Fruit fly (Drosophila melanogaster): Measurements from ENCODE around the gene Rrp46.

The Rrp46 gene

dm6 chr3R:10415923-10416322, 2.8 kb downstream of the Rrp46 start, which contains the start of gene CG6345 (continued):
- TF ChIP-seq CG10631 (GFP tag; optimal IDR thresholded peaks at IDR 0.05) = no peak
- peak; percentile 74 for TF ChIP-seq topi (GFP tag; optimal IDR thresholded peaks at IDR 0.05)
- no peak for TF ChIP-seq vri (GFP tag; optimal IDR thresholded peaks at IDR 0.05)
- TF ChIP-seq eg (GFP tag; IDR thresholded peaks at IDR 0.05) = peak; percentile 49; the same call in 1 of the 3 replicates
- TF ChIP-seq svp (GFP tag) = peak; percentile 78
- TF ChIP-seq CG7368 (GFP tag; optimal IDR thresholded peaks at IDR 0.05) = peak; percentile 56
- peak; percentile 76 for TF ChIP-seq dac (GFP tag; optimal IDR thresholded peaks at IDR 0.05)
- TF ChIP-seq CG8319 (GFP tag; optimal IDR thresholded peaks at IDR 0.05) = peak; percentile 38
- peak; percentile 93 for TF ChIP-seq fkh (GFP tag; optimal IDR thresholded peaks at IDR 0.05)
- no peak for TF ChIP-seq CG34406 (GFP tag; optimal IDR thresholded peaks at IDR 0.05)
- peak; percentile 83 for TF ChIP-seq cyc (GFP tag; optimal IDR thresholded peaks at IDR 0.05)
- TF ChIP-seq CG3032 (tag; optimal IDR thresholded peaks at IDR 0.05) = peak; percentile 50
- peak; percentile 81 for TF ChIP-seq esn (GFP tag; optimal IDR thresholded peaks at IDR 0.05)
- TF ChIP-seq CG6792 (GFP tag; optimal IDR thresholded peaks at IDR 0.05) = peak; percentile 42
- TF ChIP-seq Smox (GFP tag; optimal IDR thresholded peaks at IDR 0.05) = no peak
- peak; percentile 12 for TF ChIP-seq CG11902 (GFP tag; optimal IDR thresholded peaks at IDR 0.05)
- TF ChIP-seq Hr38 (GFP tag; optimal IDR thresholded peaks at IDR 0.05) = no peak
- peak in 1 of 2 experiments; percentile 50 for TF ChIP-seq ss (GFP tag; optimal IDR thresholded peaks at IDR 0.05)
- TF ChIP-seq CG16779 (tag; optimal IDR thresholded peaks at IDR 0.05) = no peak

dm6 chr3R:10421167-10421566, 8.1 kb downstream of the Rrp46 start:
- no peak for TF ChIP-seq svp (GFP tag)
- TF ChIP-seq CG6163 (GFP tag; IDR thresholded peaks at IDR 0.05) = no peak
- TF ChIP-seq Sox14 (GFP tag; optimal IDR thresholded peaks at IDR 0.05) = no peak
- TF ChIP-seq salr (GFP tag; optimal IDR thresholded peaks at IDR 0.05) = no peak
- no peak for TF ChIP-seq CG31627 (GFP tag; optimal IDR thresholded peaks at IDR 0.05)
- TF ChIP-seq Hr39 (GFP tag; optimal IDR thresholded peaks at IDR 0.05) = no peak
- TF ChIP-seq Eip75B (GFP tag; optimal IDR thresholded peaks at IDR 0.05) = no peak
- no peak for TF ChIP-seq achi (GFP tag; optimal IDR thresholded peaks at IDR 0.05)
- no peak for TF ChIP-seq CG10631 (GFP tag; optimal IDR thresholded peaks at IDR 0.05)
- no peak for TF ChIP-seq CG1621 (tag; optimal IDR thresholded peaks at IDR 0.05)
- TF ChIP-seq fd59A (GFP tag; optimal IDR thresholded peaks at IDR 0.05) = no peak
- no peak for TF ChIP-seq CG32006 (GFP tag; optimal IDR thresholded peaks at IDR 0.05)
- TF ChIP-seq CG8632 (GFP tag; optimal IDR thresholded peaks at IDR 0.05) = no peak

dm6 chr3R:10428324-10428723, 15.2 kb downstream of the Rrp46 start, which contains the start of gene CG46270:
TSS of gene CG46270 (minus strand) at chr3R:10428424.
- TF ChIP-seq Eip75B (GFP tag; optimal IDR thresholded peaks at IDR 0.05) = no peak
- TF ChIP-seq Sox14 (GFP tag; optimal IDR thresholded peaks at IDR 0.05) = no peak
- TF ChIP-seq acj6 (GFP tag; optimal IDR thresholded peaks at IDR 0.05) = no peak
- TF ChIP-seq topi (GFP tag; optimal IDR thresholded peaks at IDR 0.05) = no peak
- TF ChIP-seq CG3032 (tag; optimal IDR thresholded peaks at IDR 0.05) = no peak
- no peak for TF ChIP-seq Sox102F (GFP tag; optimal IDR thresholded peaks at IDR 0.05)
- no peak for TF ChIP-seq cyc (GFP tag; optimal IDR thresholded peaks at IDR 0.05)
- no peak for TF ChIP-seq Gug (GFP tag; IDR thresholded peaks at IDR 0.05)
- no peak for TF ChIP-seq lz (GFP tag; optimal IDR thresholded peaks at IDR 0.05)
- no peak for TF ChIP-seq CG7368 (GFP tag; optimal IDR thresholded peaks at IDR 0.05)
- no peak for TF ChIP-seq Blimp-1 (GFP tag; optimal IDR thresholded peaks at IDR 0.05)
- no peak for TF ChIP-seq Hr39 (GFP tag; optimal IDR thresholded peaks at IDR 0.05)
- TF ChIP-seq CG4318 (GFP tag; optimal IDR thresholded peaks at IDR 0.05) = no peak
- no peak for TF ChIP-seq CG8632 (GFP tag; optimal IDR thresholded peaks at IDR 0.05)
- no peak for TF ChIP-seq Met (GFP tag; optimal IDR thresholded peaks at IDR 0.05)
- no peak for TF ChIP-seq CG6163 (GFP tag; IDR thresholded peaks at IDR 0.05)
- TF ChIP-seq CG6808 (GFP tag; optimal IDR thresholded peaks at IDR 0.05) = no peak
- TF ChIP-seq CG10669 (GFP tag; optimal IDR thresholded peaks at IDR 0.05) = no peak
- TF ChIP-seq Sox15 (GFP tag; optimal IDR thresholded peaks at IDR 0.05) = no peak

Measured in whole organism, prepupa.